Worm (Caenorhabditis elegans): ENCODE data around the gene R07B7.9.
A peak's percentile ranks its signal among the peaks of the same experiment; 100 is the strongest.

R07B7.9 gene

DNA sequence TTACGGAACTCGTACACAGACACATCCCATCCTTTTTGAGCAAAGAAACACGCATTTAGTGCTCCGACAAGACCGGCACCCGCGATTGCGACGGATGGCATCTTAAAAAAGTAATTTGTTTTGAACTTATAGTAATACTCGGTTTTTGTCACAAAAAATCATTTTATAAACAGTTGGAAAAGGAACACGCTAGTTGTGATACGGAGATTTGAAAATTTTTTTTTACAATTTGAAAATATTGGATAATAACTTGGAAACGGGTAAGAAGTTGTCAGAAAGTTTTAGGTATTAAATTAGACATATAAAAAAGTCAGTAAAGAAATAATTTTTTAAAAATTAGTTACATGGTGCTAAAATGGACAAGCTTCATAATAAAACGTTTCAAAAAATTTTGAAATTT lies 9.8 kb downstream of the R07B7.9 start, which contains the start of gene kmo-1:
Gene kmo-1, minus strand, starts transcription at position 101 of the 400 bp plus-strand sequence.
- TF ChIP-seq unc-30 (tag; optimal IDR thresholded peaks at IDR 0.05) = no peak

DNA sequence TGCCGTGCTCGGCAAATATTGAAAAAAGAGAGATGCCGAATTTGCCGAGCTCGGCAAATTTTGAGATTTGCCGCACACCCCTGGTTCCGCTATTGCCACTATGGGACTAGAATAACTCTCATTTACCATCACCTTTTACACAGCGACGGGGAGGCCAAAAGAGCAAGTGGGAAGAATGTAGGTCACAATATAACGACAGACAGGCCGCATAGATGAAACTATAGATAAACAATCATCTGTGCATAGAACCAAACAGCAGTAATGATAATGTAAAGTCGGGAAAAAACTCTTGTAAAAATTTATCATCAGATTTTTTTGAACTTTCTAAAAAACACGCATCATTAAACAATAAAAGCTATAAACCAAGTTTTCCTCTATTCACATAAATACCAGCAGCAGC lies 11.7 kb downstream of the R07B7.9 start, which contains the start of gene kmo-2:
Gene kmo-2, minus strand, starts transcription at position 101 of the 400 bp plus-strand sequence.
- no peak for TF ChIP-seq nhr-237 (tag; optimal IDR thresholded peaks at IDR 0.05)
- no peak for TF ChIP-seq fkh-8 (tag; optimal IDR thresholded peaks at IDR 0.05)

DNA sequence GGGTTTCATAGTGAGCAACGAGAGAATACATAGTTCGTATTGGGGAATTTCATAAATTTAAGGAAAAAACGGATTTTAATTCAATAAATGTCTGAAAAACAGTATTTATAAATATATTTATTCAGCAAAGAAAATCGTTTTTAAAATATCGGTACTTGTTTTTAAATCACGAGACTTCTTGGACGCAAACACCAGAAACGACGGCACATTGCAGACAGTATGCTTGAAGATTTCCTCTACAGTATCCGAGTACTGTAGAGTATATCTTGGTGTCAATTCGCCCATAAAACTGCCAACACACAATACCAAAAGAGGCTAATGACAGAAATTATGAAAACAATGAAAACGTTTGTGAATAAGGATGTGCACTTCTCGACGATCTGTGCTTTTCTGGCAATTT lies 14.3 kb downstream of the R07B7.9 start:
- no peak for TF ChIP-seq C04F5.9 (tag; optimal IDR thresholded peaks at IDR 0.05)
- no peak for TF ChIP-seq rnt-1 (tag; optimal IDR thresholded peaks at IDR 0.05)
- TF ChIP-seq blmp-1 (tag; optimal IDR thresholded peaks at IDR 0.05) = peak; percentile 34
- TF ChIP-seq egl-27 (tag; optimal IDR thresholded peaks at IDR 0.05) = no peak
- peak in 1 of 3 experiments; percentile 8 for TF ChIP-seq ceh-82 (tag; optimal IDR thresholded peaks at IDR 0.05)
- TF ChIP-seq mep-1 (tag; optimal IDR thresholded peaks at IDR 0.05) = peak; percentile 54
- peak; percentile 14 for TF ChIP-seq nhr-90 (tag; optimal IDR thresholded peaks at IDR 0.05; ENCODE audit: poor library complexity)
- TF ChIP-seq snu-23 (GFP tag; optimal IDR thresholded peaks at IDR 0.05) = peak; percentile 34
- peak; percentile 19 for TF ChIP-seq xbp-1 (tag; optimal IDR thresholded peaks at IDR 0.05)
- TF ChIP-seq dpl-1 (GFP tag; optimal IDR thresholded peaks at IDR 0.05) = peak; percentile 18 to 53 (median 22)
- TF ChIP-seq efl-1 (optimal IDR thresholded peaks at IDR 0.05) = peak; percentile 13 to 42
- TF ChIP-seq efl-1 (GFP tag; optimal IDR thresholded peaks at IDR 0.05 in 1 of 2) = peak; percentile 59 to 94
- peak; percentile 82 for TF ChIP-seq F16B12.6 (tag; optimal IDR thresholded peaks at IDR 0.05)
- TF ChIP-seq lsy-2 (tag; optimal IDR thresholded peaks at IDR 0.05) = peak; percentile 40 to 60
- no peak for TF ChIP-seq sox-4 (tag; optimal IDR thresholded peaks at IDR 0.05)
- TF ChIP-seq pax-3 (tag; optimal IDR thresholded peaks at IDR 0.05) = peak; percentile 52
- peak; percentile 20 to 57 for TF ChIP-seq lin-35 (GFP tag; optimal IDR thresholded peaks at IDR 0.05)
- TF ChIP-seq lir-3 (tag; optimal IDR thresholded peaks at IDR 0.05; ENCODE audit: poor library complexity) = peak; percentile 1
- peak; percentile 5 for TF ChIP-seq C16A3.4 (tag; optimal IDR thresholded peaks at IDR 0.05)
- TF ChIP-seq nhr-71 (tag; optimal IDR thresholded peaks at IDR 0.05) = peak; percentile 25

DNA sequence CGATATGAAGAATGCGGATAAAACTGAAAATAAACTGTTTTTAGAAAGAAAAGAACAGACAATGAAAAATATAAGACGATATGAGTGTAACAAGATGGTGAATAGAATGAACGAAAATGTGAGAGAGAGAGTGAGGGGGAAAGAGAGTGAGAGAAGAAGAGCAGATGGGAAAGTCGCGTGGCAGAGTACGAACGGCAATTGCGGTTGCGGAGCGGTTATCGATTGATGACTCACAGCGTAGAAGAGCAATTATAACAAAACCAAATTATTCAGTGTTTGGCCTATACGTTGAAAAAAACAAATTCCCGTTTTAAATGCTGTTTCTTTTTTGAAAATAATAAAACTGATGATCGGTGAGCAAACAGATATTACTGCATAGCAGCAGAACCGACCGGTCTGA lies 14.8 kb downstream of the R07B7.9 start, which contains the start of gene pqn-53:
Gene pqn-53, minus strand, starts transcription at position 23 of the 400 bp plus-strand sequence.
- peak in 1 of 2 experiments; percentile 21 for TF ChIP-seq lsy-2 (tag; optimal IDR thresholded peaks at IDR 0.05)
- no peak for TF ChIP-seq mab-9 (GFP tag; IDR thresholded peaks at IDR 0.05)
- TF ChIP-seq pag-3 (tag; optimal IDR thresholded peaks at IDR 0.05; ENCODE audit: borderline replicate concordance, insufficient read depth) = peak; percentile 30
- TF ChIP-seq xbp-1 (tag; optimal IDR thresholded peaks at IDR 0.05) = no peak
- TF ChIP-seq jun-1 (tag; optimal IDR thresholded peaks at IDR 0.05) = no peak
- TF ChIP-seq hpl-2 (GFP tag; optimal IDR thresholded peaks at IDR 0.05) = no peak
- no peak for TF ChIP-seq zag-1 (tag; optimal IDR thresholded peaks at IDR 0.05)
- TF ChIP-seq snu-23 (GFP tag; optimal IDR thresholded peaks at IDR 0.05) = peak; percentile 8
- TF ChIP-seq nhr-11 (tag; optimal IDR thresholded peaks at IDR 0.05) = no peak
- TF ChIP-seq dpl-1 (GFP tag; optimal IDR thresholded peaks at IDR 0.05) = no peak
- no peak for TF ChIP-seq C16A3.4 (tag; optimal IDR thresholded peaks at IDR 0.05)
- TF ChIP-seq rnt-1 (tag; optimal IDR thresholded peaks at IDR 0.05) = peak; percentile 50
- TF ChIP-seq lin-13 (GFP tag; optimal IDR thresholded peaks at IDR 0.05) = no peak
- no peak for TF ChIP-seq alr-1 (tag; optimal IDR thresholded peaks at IDR 0.05; ENCODE audit: borderline replicate concordance)
- TF ChIP-seq tlp-1 (tag; optimal IDR thresholded peaks at IDR 0.05) = no peak
- TF ChIP-seq unc-62 (GFP tag; optimal IDR thresholded peaks at IDR 0.05) = no peak
- no peak for TF ChIP-seq lin-39 (tag; optimal IDR thresholded peaks at IDR 0.05)
- TF ChIP-seq ztf-11 (tag; optimal IDR thresholded peaks at IDR 0.05) = no peak
- no peak for TF ChIP-seq sox-4 (tag; optimal IDR thresholded peaks at IDR 0.05)
- no peak for TF ChIP-seq snpc-4 (tag; optimal IDR thresholded peaks at IDR 0.05)
- no peak for TF ChIP-seq ceh-90 (tag; optimal IDR thresholded peaks at IDR 0.05)
- no peak for TF ChIP-seq nhr-19 (GFP tag; conservative IDR thresholded peaks at IDR 0.05)
- peak; percentile 63 for TF ChIP-seq lin-14 (GFP tag; optimal IDR thresholded peaks at IDR 0.05)
- no peak for TF ChIP-seq lin-35 (GFP tag; optimal IDR thresholded peaks at IDR 0.05)
- TF ChIP-seq egl-13 (tag; optimal IDR thresholded peaks at IDR 0.05) = no peak
- no peak for TF ChIP-seq aha-1 (tag; optimal IDR thresholded peaks at IDR 0.05)
- no peak for TF ChIP-seq elt-2 (tag; optimal IDR thresholded peaks at IDR 0.05)
- no peak for TF ChIP-seq mdl-1 (tag; optimal IDR thresholded peaks at IDR 0.05)
- peak; percentile 18 for TF ChIP-seq fos-1 (tag; optimal IDR thresholded peaks at IDR 0.05)
- TF ChIP-seq nhr-77 (tag; optimal IDR thresholded peaks at IDR 0.05) = no peak
- TF ChIP-seq sup-37 (GFP tag; optimal IDR thresholded peaks at IDR 0.05) = no peak
- TF ChIP-seq F16B12.6 (tag; optimal IDR thresholded peaks at IDR 0.05) = no peak

All from whole organism, L1 larva.